Fruit fly (Drosophila melanogaster): ENCODE results near the gene Akh.

dm6 chr3L:4115701-4116100, 25.6 kb upstream of the Akh start:
- TF ChIP-seq net (GFP tag; optimal IDR thresholded peaks at IDR 0.05) = no peak
- TF ChIP-seq Hr38 (GFP tag; optimal IDR thresholded peaks at IDR 0.05) = no peak
- TF ChIP-seq CG1621 (tag; optimal IDR thresholded peaks at IDR 0.05) = no peak
- no peak for TF ChIP-seq Ets96B (tag; optimal IDR thresholded peaks at IDR 0.05)
- TF ChIP-seq achi (GFP tag; optimal IDR thresholded peaks at IDR 0.05) = no peak
- TF ChIP-seq CG16779 (tag; optimal IDR thresholded peaks at IDR 0.05) = no peak
- no peak for TF ChIP-seq CG31627 (GFP tag; optimal IDR thresholded peaks at IDR 0.05)
